Worm (Caenorhabditis elegans): ENCODE measurements around the gene B0547.2.

ce11 chrIV:5664375-5665004, 18.7 kb downstream of the B0547.2 start, which contains the start of gene bec-1:
- TF ChIP-seq cog-1 (tag; optimal IDR thresholded peaks at IDR 0.05) (no peak), ztf-29 (GFP tag; IDR thresholded peaks at IDR 0.05) (no peak), tab-1 (GFP tag; IDR thresholded peaks at IDR 0.05) (no peak), ztf-23 (GFP tag; IDR thresholded peaks at IDR 0.05) (no peak), med-1 (GFP tag; optimal IDR thresholded peaks at IDR 0.05; ENCODE audit: insufficient read depth) (no peak), ref-1 (GFP tag; conservative IDR thresholded peaks at IDR 0.05) (no peak), T22C8.4 (GFP tag; IDR thresholded peaks at IDR 0.05) (no peak), flt-1 (GFP tag; IDR thresholded peaks at IDR 0.05) (no peak), klf-2 (GFP tag; conservative IDR thresholded peaks at IDR 0.05) (no peak)

Measured in whole organism, midembryonic.